Worm (Caenorhabditis elegans) whole organism, early embryonic: ENCODE data around the gene F13A2.1.
"Not testable (repeated sequence)": the region's sequence is repeated elsewhere in the genome, so short reads cannot be mapped to it uniquely, and the experiment has no call there.

Experiments
- B0310.2 ChIP-seq: sonication (generic microtip); optimal IDR thresholded peaks from 2 replicates; lab custom pipeline; 2016; ENCODE audit warnings: mild to moderate bottlenecking, missing genetic modification characterization, missing compliant biosample characterization
- F13C5.2 ChIP-seq: sonication (generic microtip); optimal IDR thresholded peaks from 2 replicates; lab custom pipeline; 2017; ENCODE audit warnings: mild to moderate bottlenecking, missing genetic modification characterization, inconsistent platforms, missing compliant biosample characterization
- aly-1 ChIP-seq: sonication (generic microtip); optimal IDR thresholded peaks from 2 replicates; lab custom pipeline; 2016; ENCODE audit warnings: missing genetic modification characterization, missing compliant biosample characterization
- ama-1 ChIP-seq: fragments of 150-350 bp; optimal IDR thresholded peaks from 2 replicates; lab custom pipeline; 2014
- ceh-13 ChIP-seq: fragments of 200-800 bp; sonication (Bioruptor generic); optimal IDR thresholded peaks from 2 replicates; lab custom pipeline; 2018; ENCODE audit warnings: mild to moderate bottlenecking, missing genetic modification characterization, missing compliant biosample characterization
- ceh-36 ChIP-seq: sonication (generic microtip); optimal IDR thresholded peaks from 2 replicates; lab custom pipeline; 2016; ENCODE audit warnings: missing genetic modification characterization, inconsistent platforms, missing compliant biosample characterization
- ets-7 ChIP-seq: sonication (generic microtip); optimal IDR thresholded peaks from 2 replicates; lab custom pipeline; 2016; ENCODE audit warnings: missing genotype, missing genetic modification characterization, missing compliant biosample characterization
- flt-1 ChIP-seq: fragments of 200-800 bp; sonication (Bioruptor generic); IDR thresholded peaks from 2 replicates; pipeline ENCODE4 v1.3.6; 2022; ENCODE audit warnings: missing genetic modification characterization, missing compliant biosample characterization
- hmbx-1 ChIP-seq: sonication (generic microtip); optimal IDR thresholded peaks from 2 replicates; lab custom pipeline; 2016; ENCODE audit warnings: mild to moderate bottlenecking, missing genetic modification characterization, missing compliant biosample characterization
- hmg-4 ChIP-seq: fragments of 200-800 bp; sonication (Bioruptor generic); optimal IDR thresholded peaks from 2 replicates; lab custom pipeline; 2018; ENCODE audit warnings: mild to moderate bottlenecking, missing genetic modification characterization, missing compliant biosample characterization
- hnd-1 ChIP-seq: sonication (generic microtip); optimal IDR thresholded peaks from 2 replicates; lab custom pipeline; 2016; ENCODE audit warnings: missing genetic modification characterization, missing compliant biosample characterization
- pes-1 ChIP-seq: fragments of 200-800 bp; sonication (Bioruptor generic); IDR thresholded peaks from 2 replicates; pipeline ENCODE4 v1.3.6; 2022; ENCODE audit warnings: missing genetic modification reagents, missing genetic modification characterization, missing compliant biosample characterization
- scrt-1 ChIP-seq: fragments of 200-800 bp; sonication (Bioruptor generic); IDR thresholded peaks from 2 replicates; pipeline ENCODE4 v1.3.6; 2022; ENCODE audit warnings: missing genetic modification characterization, missing compliant biosample characterization
- sea-1 ChIP-seq: fragments of 200-800 bp; sonication (Bioruptor generic); conservative IDR thresholded peaks from 2 replicates; pipeline ENCODE4 v1.3.6; 2022; ENCODE audit warnings: missing genetic modification characterization, missing compliant biosample characterization
- tbx-11 ChIP-seq: fragments of 200-800 bp; sonication (Bioruptor generic); IDR thresholded peaks from 2 replicates; pipeline ENCODE4 v1.3.6; 2022; ENCODE audit warnings: missing genetic modification characterization, missing compliant biosample characterization
- tbx-37 ChIP-seq: fragments of 200-800 bp; sonication (Bioruptor generic); conservative IDR thresholded peaks from 2 replicates; pipeline ENCODE4 v1.3.6; 2022; ENCODE audit warnings: missing genetic modification reagents, missing genetic modification characterization, missing compliant biosample characterization
- tra-4 ChIP-seq: sonication (generic microtip); optimal IDR thresholded peaks from 2 replicates; lab custom pipeline; 2017; ENCODE audit warnings: missing genetic modification characterization, missing compliant biosample characterization

The F13A2.1 gene

ce11 chrV:4346799-4347198 lies 35.4 kb downstream of the F13A2.1 start, which contains the start of gene mcm-7:
TSS of gene mcm-7 (plus strand) at chrV:4347166.
- no peak for TF ChIP-seq aly-1 (tag; lab: Kevin White, UChicago)
- TF ChIP-seq tbx-37, result no peak
- no peak for TF ChIP-seq tra-4 (tag; lab: Kevin White, UChicago)
- TF ChIP-seq ama-1 (lab: Kevin White, UChicago), result no peak
- TF ChIP-seq flt-1 (GFP tag; lab: Robert Waterston, UW), result no peak
- TF ChIP-seq F13C5.2 (tag; lab: Kevin White, UChicago), result no peak
- no peak for TF ChIP-seq hmg-4 (GFP tag; lab: Kevin White, UChicago)
- TF ChIP-seq tbx-11, result no peak
- TF ChIP-seq ceh-13 (GFP tag; lab: Kevin White, UChicago), result no peak
- no peak for TF ChIP-seq hmbx-1 (tag; lab: Kevin White, UChicago)
- no peak for TF ChIP-seq ets-7
- TF ChIP-seq scrt-1, result no peak
- no peak for TF ChIP-seq hnd-1 (tag; lab: Kevin White, UChicago)
- no peak for TF ChIP-seq sea-1 (GFP tag; lab: Robert Waterston, UW)
- no peak for TF ChIP-seq pes-1 (GFP tag; lab: Robert Waterston, UW)
- no peak for TF ChIP-seq B0310.2
- no peak for TF ChIP-seq ceh-36

- no peak for TF ChIP-seq B0310.2
- TF ChIP-seq ama-1 (lab: Kevin White, UChicago), result no peak
- no peak for TF ChIP-seq ceh-36
- TF ChIP-seq tbx-11, result no peak
- no peak for TF ChIP-seq pes-1 (GFP tag; lab: Robert Waterston, UW)
- no peak for TF ChIP-seq flt-1 (GFP tag; lab: Robert Waterston, UW)
- no peak for TF ChIP-seq scrt-1
- no peak for TF ChIP-seq tbx-37
- TF ChIP-seq ceh-13 (GFP tag; lab: Kevin White, UChicago), result no peak
- no peak for TF ChIP-seq F13C5.2 (tag; lab: Kevin White, UChicago)
Observed at ce11 chrV:4346325-4346724, 35.9 kb downstream of the F13A2.1 start, which contains the start of gene hpo-18. TSS of gene hpo-18 (minus strand) at chrV:4346425.

- TF ChIP-seq tra-4 (tag; lab: Kevin White, UChicago) (no peak), aly-1 (tag; lab: Kevin White, UChicago) (no peak), scrt-1 (no peak), ceh-36 (no peak), tbx-37 (no peak), hmbx-1 (tag; lab: Kevin White, UChicago) (no peak), pes-1 (GFP tag; lab: Robert Waterston, UW) (no peak), tbx-11 (no peak), flt-1 (GFP tag; lab: Robert Waterston, UW) (no peak), hmg-4 (GFP tag; lab: Kevin White, UChicago) (no peak), ets-7 (no peak)
Observed at ce11 chrV:4345714-4346113, 36.5 kb downstream of the F13A2.1 start, which contains the start of gene figl-1. TSS of gene figl-1 (minus strand) at chrV:4345999.

- TF ChIP-seq pes-1 (GFP tag; lab: Robert Waterston, UW) (no peak), F13C5.2 (tag; lab: Kevin White, UChicago) (no peak), hmg-4 (GFP tag; lab: Kevin White, UChicago) (no peak), tbx-37 (no peak), ceh-36 (no peak), aly-1 (tag; lab: Kevin White, UChicago) (no peak), ets-7 (no peak)
Observed at ce11 chrV:4341736-4342135, 40.5 kb downstream of the F13A2.1 start.

ce11 chrV:4341208-4341607 lies 41.0 kb downstream of the F13A2.1 start, which contains the start of gene glrx-3:
TSS of gene glrx-3 (minus strand) at chrV:4341308.
- no peak for TF ChIP-seq hnd-1 (tag; lab: Kevin White, UChicago)
- no peak for TF ChIP-seq ceh-13 (GFP tag; lab: Kevin White, UChicago)
- no peak for TF ChIP-seq ama-1 (lab: Kevin White, UChicago)
- no peak for TF ChIP-seq flt-1 (GFP tag; lab: Robert Waterston, UW)

- TF ChIP-seq ama-1 (lab: Kevin White, UChicago), result no peak
- TF ChIP-seq tbx-37, result no peak
- TF ChIP-seq tra-4 (tag; lab: Kevin White, UChicago), result no peak
- TF ChIP-seq ceh-36, result no peak
- no peak for TF ChIP-seq hnd-1 (tag; lab: Kevin White, UChicago)
- TF ChIP-seq hmbx-1 (tag; lab: Kevin White, UChicago), result no peak
- TF ChIP-seq ets-7, result no peak
- no peak for TF ChIP-seq hmg-4 (GFP tag; lab: Kevin White, UChicago)
- no peak for TF ChIP-seq scrt-1
- no peak for TF ChIP-seq flt-1 (GFP tag; lab: Robert Waterston, UW)
- no peak for TF ChIP-seq sea-1 (GFP tag; lab: Robert Waterston, UW)
- TF ChIP-seq B0310.2, result no peak
- no peak for TF ChIP-seq F13C5.2 (tag; lab: Kevin White, UChicago)
- TF ChIP-seq pes-1 (GFP tag; lab: Robert Waterston, UW), result no peak
- TF ChIP-seq ceh-13 (GFP tag; lab: Kevin White, UChicago), result no peak
- TF ChIP-seq aly-1 (tag; lab: Kevin White, UChicago), result no peak
Observed at ce11 chrV:4339479-4339878, 42.7 kb downstream of the F13A2.1 start.

- TF ChIP-seq pes-1 (GFP tag; lab: Robert Waterston, UW); F13C5.2 (tag; lab: Kevin White, UChicago); aly-1 (tag; lab: Kevin White, UChicago): not testable (repeated sequence)
Observed at ce11 chrV:4336462-4336861, 45.7 kb downstream of the F13A2.1 start, which contains the start of gene irld-1. TSS of gene irld-1 (plus strand) at chrV:4336762.

- TF ChIP-seq tbx-37, result peak; percentile 40; the same call in 1 of the 2 replicates
Observed at ce11 chrV:4333518-4333917, 48.7 kb downstream of the F13A2.1 start.
